Worm (Caenorhabditis elegans): ENCODE results near the gene pap-2.

Gene pap-2

DNA sequence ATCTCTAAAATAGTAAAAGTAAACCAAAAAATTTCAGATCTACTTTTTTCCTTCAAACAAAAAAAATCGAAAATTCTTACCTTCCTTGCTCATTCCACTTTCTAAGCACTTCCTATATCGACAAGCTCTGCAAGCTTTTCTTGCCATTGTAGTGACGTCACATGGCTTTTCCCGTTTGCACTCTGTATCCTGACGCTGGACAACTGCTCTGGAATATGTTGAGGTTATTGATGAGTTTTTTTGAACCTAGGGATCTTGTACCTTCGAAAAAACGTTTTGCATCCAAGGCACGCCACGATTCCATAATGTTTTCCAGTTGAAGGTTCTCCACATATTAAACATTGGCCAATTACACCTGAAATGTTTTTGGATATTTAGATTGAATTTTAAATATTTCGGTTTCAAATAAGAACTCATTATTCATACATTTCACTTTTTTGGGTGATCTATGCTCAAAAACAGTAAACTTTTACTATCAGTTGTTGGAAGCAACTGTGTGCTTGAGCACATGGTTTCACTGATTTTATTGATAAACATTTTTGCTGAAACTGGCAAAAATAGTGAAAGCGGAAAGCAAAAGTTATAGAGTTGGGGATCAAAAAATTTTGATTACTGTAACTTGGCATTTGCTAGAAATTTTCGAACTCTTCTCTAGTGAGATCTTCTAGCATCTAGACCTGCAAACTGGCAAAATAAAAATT lies 9.0 kb downstream of the pap-2 start:
- TF ChIP-seq mdl-1 (tag; optimal IDR thresholded peaks at IDR 0.05), result no peak
- TF ChIP-seq pqm-1 (tag; optimal IDR thresholded peaks at IDR 0.05), result peak; percentile 91
- no peak for TF ChIP-seq hmg-11 (tag; optimal IDR thresholded peaks at IDR 0.05)
- TF ChIP-seq fkh-10 (GFP tag; optimal IDR thresholded peaks at IDR 0.05), result no peak
- no peak for TF ChIP-seq ZK546.5 (tag; optimal IDR thresholded peaks at IDR 0.05)
- TF ChIP-seq eor-1 (tag; optimal IDR thresholded peaks at IDR 0.05), result no peak
- no peak for TF ChIP-seq snpc-4 (tag; optimal IDR thresholded peaks at IDR 0.05)
- no peak for TF ChIP-seq elt-3 (tag; optimal IDR thresholded peaks at IDR 0.05)
- TF ChIP-seq nhr-77 (tag; optimal IDR thresholded peaks at IDR 0.05), result no peak
- TF ChIP-seq egl-5 (tag; optimal IDR thresholded peaks at IDR 0.05), result no peak
- no peak for TF ChIP-seq nhr-67 (tag; optimal IDR thresholded peaks at IDR 0.05)
- no peak for TF ChIP-seq daf-12 (tag; optimal IDR thresholded peaks at IDR 0.05)
- no peak for TF ChIP-seq zag-1 (tag; optimal IDR thresholded peaks at IDR 0.05)
- TF ChIP-seq ceh-28 (tag; optimal IDR thresholded peaks at IDR 0.05), result no peak
- TF ChIP-seq ama-1 (optimal IDR thresholded peaks at IDR 0.05), result peak; percentile 66
- TF ChIP-seq fkh-2 (tag; optimal IDR thresholded peaks at IDR 0.05), result no peak
- peak; percentile 0 for TF ChIP-seq nhr-43 (tag; optimal IDR thresholded peaks at IDR 0.05; ENCODE audit: poor library complexity, severe bottlenecking)
- no peak for TF ChIP-seq fos-1 (tag; optimal IDR thresholded peaks at IDR 0.05)
- TF ChIP-seq lin-39 (tag; optimal IDR thresholded peaks at IDR 0.05), result no peak
- TF ChIP-seq skn-1 (tag; optimal IDR thresholded peaks at IDR 0.05), result no peak
- no peak for TF ChIP-seq unc-39 (tag; optimal IDR thresholded peaks at IDR 0.05)
- no peak for TF ChIP-seq nhr-237 (tag; optimal IDR thresholded peaks at IDR 0.05)
- TF ChIP-seq elt-2 (tag; optimal IDR thresholded peaks at IDR 0.05), result peak; percentile 37
- TF ChIP-seq ceh-16 (tag; optimal IDR thresholded peaks at IDR 0.05), result no peak
- no peak for TF ChIP-seq ztf-11 (tag; optimal IDR thresholded peaks at IDR 0.05)
- TF ChIP-seq lin-15B (tag; optimal IDR thresholded peaks at IDR 0.05), result no peak
- no peak for TF ChIP-seq jun-1 (tag; optimal IDR thresholded peaks at IDR 0.05)
- no peak for TF ChIP-seq ceh-82 (tag; optimal IDR thresholded peaks at IDR 0.05)
- TF ChIP-seq elt-1 (tag; optimal IDR thresholded peaks at IDR 0.05), result no peak
- peak; percentile 48 for TF ChIP-seq pha-4 (tag; optimal IDR thresholded peaks at IDR 0.05)
- no peak for TF ChIP-seq nhr-23 (tag; optimal IDR thresholded peaks at IDR 0.05)

DNA sequence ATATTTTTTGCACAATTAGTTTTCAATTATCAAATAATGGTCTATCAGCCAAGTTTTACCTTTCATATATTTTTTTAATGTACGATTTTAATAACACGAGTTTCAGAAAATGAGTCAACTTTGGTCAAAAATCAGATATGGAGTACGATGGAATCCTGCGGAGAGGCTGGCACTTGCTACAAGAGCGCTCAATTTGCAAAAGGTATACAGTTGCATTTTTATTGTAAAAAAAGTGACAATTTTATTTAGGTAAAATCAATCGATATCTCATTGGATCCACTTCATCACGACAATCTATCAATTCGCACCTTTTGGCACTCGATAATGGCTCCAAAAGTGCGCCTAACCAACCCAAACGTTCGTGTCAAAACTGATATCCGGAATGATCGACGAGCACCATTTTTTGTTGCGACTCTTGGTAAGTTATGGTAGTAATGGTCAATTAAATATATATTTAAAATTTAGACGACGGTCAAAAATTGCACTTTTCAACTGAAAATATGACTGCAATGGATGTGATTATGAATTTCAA lies 11.6 kb downstream of the pap-2 start, which contains the start of gene mrpl-53:
mrpl-53 (plus strand) TSS at position 107 of the 532 bp plus-strand sequence.
- TF ChIP-seq nhr-23 (tag; optimal IDR thresholded peaks at IDR 0.05), result peak; percentile 16
- TF ChIP-seq skn-1 (tag; optimal IDR thresholded peaks at IDR 0.05), result no peak

DNA sequence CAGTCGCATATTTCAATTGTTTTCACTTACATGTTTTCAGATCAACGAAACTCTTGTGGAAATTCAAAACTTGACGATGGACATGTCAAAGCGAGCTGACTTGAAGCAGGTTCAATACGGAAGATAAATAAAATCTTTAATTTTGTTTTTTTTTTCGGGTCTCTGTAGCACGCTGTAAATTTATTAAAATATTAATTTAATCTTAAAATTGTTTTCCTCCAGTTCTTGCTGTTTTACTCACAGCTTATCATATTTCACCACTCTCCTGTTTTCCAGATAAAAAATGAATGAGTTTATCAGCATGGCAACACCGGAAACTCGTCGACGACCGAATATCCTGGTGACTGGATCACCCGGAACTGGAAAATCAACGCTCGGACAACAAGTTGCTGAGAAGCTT lies 12.8 kb downstream of the pap-2 start, which contains the start of gene E02H1.6:
E02H1.6 (plus strand) TSS at position 301 of the 400 bp plus-strand sequence.
- no peak for TF ChIP-seq lin-39 (tag; optimal IDR thresholded peaks at IDR 0.05)
- no peak for TF ChIP-seq fkh-2 (tag; optimal IDR thresholded peaks at IDR 0.05)
- no peak for TF ChIP-seq ceh-9 (tag; optimal IDR thresholded peaks at IDR 0.05)
- TF ChIP-seq nhr-43 (tag; optimal IDR thresholded peaks at IDR 0.05; ENCODE audit: poor library complexity, severe bottlenecking), result no peak
- TF ChIP-seq unc-39 (tag; optimal IDR thresholded peaks at IDR 0.05), result no peak
- TF ChIP-seq ceh-16 (tag; optimal IDR thresholded peaks at IDR 0.05), result no peak
- TF ChIP-seq nhr-25 (tag; optimal IDR thresholded peaks at IDR 0.05), result no peak
- TF ChIP-seq zag-1 (tag; optimal IDR thresholded peaks at IDR 0.05), result no peak
- no peak for TF ChIP-seq hmg-11 (tag; optimal IDR thresholded peaks at IDR 0.05)
- no peak for TF ChIP-seq nhr-67 (tag; optimal IDR thresholded peaks at IDR 0.05)
- no peak for TF ChIP-seq lin-15B (tag; optimal IDR thresholded peaks at IDR 0.05)
- TF ChIP-seq pha-4 (tag; optimal IDR thresholded peaks at IDR 0.05), result no peak
- TF ChIP-seq egl-5 (tag; optimal IDR thresholded peaks at IDR 0.05), result no peak
- TF ChIP-seq tbx-2 (tag; optimal IDR thresholded peaks at IDR 0.05), result no peak
- TF ChIP-seq elt-2 (tag; optimal IDR thresholded peaks at IDR 0.05), result no peak
- no peak for TF ChIP-seq daf-12 (tag; optimal IDR thresholded peaks at IDR 0.05)
- no peak for TF ChIP-seq fos-1 (tag; optimal IDR thresholded peaks at IDR 0.05)
- no peak for TF ChIP-seq ZK546.5 (tag; optimal IDR thresholded peaks at IDR 0.05)
- TF ChIP-seq R02D3.7 (tag; optimal IDR thresholded peaks at IDR 0.05), result no peak

DNA sequence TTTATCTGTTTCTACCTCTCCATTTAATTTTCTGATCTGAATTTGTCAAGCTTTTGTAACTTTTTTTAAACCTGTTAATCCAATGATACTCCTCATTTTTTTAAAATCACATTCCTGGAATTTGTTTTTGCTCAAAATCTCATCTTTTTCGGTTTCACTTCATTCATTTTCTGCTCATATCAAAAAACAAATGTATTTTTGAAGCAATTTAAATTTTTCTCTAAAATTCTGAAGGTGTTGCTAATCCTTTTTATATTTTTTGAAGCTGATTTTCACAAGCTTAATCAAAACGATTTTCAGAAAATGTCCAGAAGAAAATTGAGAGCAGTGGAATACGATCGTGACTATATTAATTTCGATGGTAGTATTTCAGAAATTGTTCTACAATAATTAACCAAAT lies 14.3 kb downstream of the pap-2 start, which contains the start of gene E02H1.5:
E02H1.5 (plus strand) TSS at position 301 of the 400 bp plus-strand sequence.
- TF ChIP-seq skn-1 (tag; optimal IDR thresholded peaks at IDR 0.05) (no peak), elt-3 (tag; optimal IDR thresholded peaks at IDR 0.05) (no peak), ZK546.5 (tag; optimal IDR thresholded peaks at IDR 0.05) (no peak), pha-4 (tag; optimal IDR thresholded peaks at IDR 0.05) (no peak), sea-2 (GFP tag; optimal IDR thresholded peaks at IDR 0.05) (no peak), snpc-4 (tag; optimal IDR thresholded peaks at IDR 0.05) (no peak), mdl-1 (tag; optimal IDR thresholded peaks at IDR 0.05) (no peak), nhr-12 (tag; optimal IDR thresholded peaks at IDR 0.05) (no peak), lin-15B (tag; optimal IDR thresholded peaks at IDR 0.05) (no peak), fkh-2 (tag; optimal IDR thresholded peaks at IDR 0.05) (no peak), hmg-11 (tag; optimal IDR thresholded peaks at IDR 0.05) (no peak)

Data from whole organism, L3 larva.